Worm (Caenorhabditis elegans) whole organism, late embryonic: ENCODE results near the gene R160.2.

Source experiments
- ama-1 ChIP-seq: fragments of 150-350 bp; optimal IDR thresholded peaks from 2 replicates; lab custom pipeline; 2014
- ceh-14 ChIP-seq: sonication (generic microtip); optimal IDR thresholded peaks from 2 replicates; lab custom pipeline; 2016; ENCODE audit warnings: missing genotype, missing genetic modification characterization, missing compliant biosample characterization
- ceh-34 ChIP-seq: sonication (generic microtip); optimal IDR thresholded peaks from 2 replicates; lab custom pipeline; 2016; ENCODE audit warnings: mild to moderate bottlenecking, missing genetic modification characterization, missing compliant biosample characterization
- eyg-1 ChIP-seq: sonication (generic microtip); optimal IDR thresholded peaks from 2 replicates; lab custom pipeline; 2016; ENCODE audit warnings: missing genotype, missing genetic modification characterization, missing compliant biosample characterization
- pag-3 ChIP-seq: sonication (generic microtip); optimal IDR thresholded peaks from 2 replicates; lab custom pipeline; 2016; ENCODE audit warnings: missing compliant biosample characterization, missing genetic modification characterization, borderline replicate concordance
- pha-4 ChIP-seq: fragments of 150-350 bp; optimal IDR thresholded peaks from 2 replicates; lab custom pipeline; 2018; ENCODE audit warnings: missing biosample characterization, missing genetic modification reagents, missing genetic modification characterization
- rnt-1 ChIP-seq: sonication (generic microtip); optimal IDR thresholded peaks from 2 replicates; lab custom pipeline; 2016; ENCODE audit warnings: missing genetic modification characterization, missing compliant biosample characterization
- sdc-2 ChIP-seq: sonication (generic microtip); optimal IDR thresholded peaks from 2 replicates; lab custom pipeline; 2016; ENCODE audit warnings: missing genotype, missing genetic modification characterization, missing compliant biosample characterization

DNA sequence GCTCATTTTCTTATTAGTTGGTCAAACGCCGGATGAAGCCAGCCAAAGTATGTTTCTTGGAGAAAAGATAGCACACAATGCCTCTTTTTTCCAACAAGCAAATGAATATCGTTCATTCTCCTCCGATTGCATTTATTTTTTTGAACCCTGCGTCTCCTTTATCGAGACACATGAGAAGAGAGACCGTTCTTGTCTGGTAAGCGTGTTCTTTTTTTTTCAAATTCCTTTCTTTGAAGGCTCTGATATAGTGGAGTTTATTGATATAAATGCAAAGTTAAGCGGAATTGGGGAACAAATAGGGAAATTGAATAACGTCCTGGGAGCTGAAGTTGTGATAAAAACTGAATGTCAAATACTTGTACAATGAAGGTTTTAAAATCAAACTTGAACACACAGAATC lies 14.2 kb downstream of the R160.2 start, which contains the start of gene F14H12.7:
- TF ChIP-seq ama-1 (lab: Kevin White, UChicago) (no peak), pag-3 (tag; lab: Kevin White, UChicago) (no peak), rnt-1 (tag; lab: Kevin White, UChicago) (no peak), sdc-2 (tag; lab: Kevin White, UChicago) (no peak), pha-4 (no peak), ceh-34 (no peak), eyg-1 (tag; lab: Kevin White, UChicago) (no peak), ceh-14 (tag; lab: Kevin White, UChicago) (no peak)
